Worm (Caenorhabditis elegans) whole organism, L3 larva: ENCODE measurements around the gene F17A2.16.

Experiments
- R02D3.7 ChIP-seq: fragments of 150-350 bp; optimal IDR thresholded peaks from 2 replicates; lab custom pipeline; 2014; ENCODE audit warnings: missing biosample characterization, missing genetic modification characterization
- ZK546.5 ChIP-seq: sonication (generic microtip); optimal IDR thresholded peaks from 2 replicates; lab custom pipeline; 2017; ENCODE audit warnings: missing biosample characterization, missing genetic modification characterization
- aly-2 ChIP-seq: fragments of 150-350 bp; optimal IDR thresholded peaks from 2 replicates; lab custom pipeline; 2014; ENCODE audit warnings: missing biosample characterization, missing genetic modification characterization
- ceh-16 ChIP-seq: sonication (generic microtip); optimal IDR thresholded peaks from 2 replicates; lab custom pipeline; 2017; ENCODE audit warnings: missing biosample characterization, missing genetic modification characterization
- ceh-28 ChIP-seq: fragments of 150-350 bp; optimal IDR thresholded peaks from 2 replicates; lab custom pipeline; 2014; ENCODE audit warnings: missing biosample characterization, missing genetic modification reagents, missing genetic modification characterization
- ceh-82 ChIP-seq: fragments of 150-350 bp; optimal IDR thresholded peaks from 2 replicates; lab custom pipeline; 2014; ENCODE audit warnings: missing biosample characterization, missing genetic modification characterization
- egl-27 ChIP-seq: sonication (generic microtip); optimal IDR thresholded peaks from 4 replicates; lab custom pipeline; 2017; ENCODE audit warnings: missing biosample characterization, missing genetic modification reagents, missing genetic modification characterization
- egl-5 ChIP-seq: fragments of 150-350 bp; optimal IDR thresholded peaks from 2 replicates; lab custom pipeline; 2017; ENCODE audit warnings: missing biosample characterization, missing genetic modification reagents, missing genetic modification characterization, inconsistent platforms
- elt-3 ChIP-seq, 3 experiments: fragments of 150-350 bp in 1 of 3; sonication (generic microtip) in 2 of 3; optimal IDR thresholded peaks; 2 replicates in 2 of 3; 4 replicates in 1 of 3; lab custom pipeline; 2014 to 2017; ENCODE audit warnings: missing biosample characterization in 3 of 3, missing genetic modification characterization in 3 of 3
- eor-1 ChIP-seq, 2 experiments: fragments of 150-350 bp; optimal IDR thresholded peaks; 2 replicates each; lab custom pipeline; 2014 to 2018; ENCODE audit warnings: missing biosample characterization in 2 of 2, missing genetic modification characterization in 2 of 2
- fkh-10 ChIP-seq: sonication (generic microtip); optimal IDR thresholded peaks from 2 replicates; lab custom pipeline; 2017; ENCODE audit warnings: missing biosample characterization, missing genetic modification reagents, missing genetic modification characterization
- fkh-2 ChIP-seq: fragments of 150-350 bp; optimal IDR thresholded peaks from 2 replicates; lab custom pipeline; 2014; ENCODE audit warnings: missing biosample characterization, missing genetic modification reagents, missing genetic modification characterization
- lin-15B ChIP-seq: fragments of 150-350 bp; optimal IDR thresholded peaks from 2 replicates; lab custom pipeline; 2014; ENCODE audit warnings: missing biosample characterization, missing genetic modification characterization
- lin-39 ChIP-seq: fragments of 150-350 bp; optimal IDR thresholded peaks from 2 replicates; lab custom pipeline; 2018; ENCODE audit warnings: missing biosample characterization, missing genetic modification reagents, missing genetic modification characterization
- lsy-12 ChIP-seq: sonication (generic microtip); optimal IDR thresholded peaks from 2 replicates; lab custom pipeline; 2016; ENCODE audit warnings: mild to moderate bottlenecking, missing genetic modification characterization, missing compliant biosample characterization
- mdl-1 ChIP-seq: fragments of 150-350 bp; optimal IDR thresholded peaks from 2 replicates; lab custom pipeline; 2014; ENCODE audit warnings: missing biosample characterization, missing genetic modification characterization
- mml-1 ChIP-seq: fragments of 150-350 bp; sonication (generic microtip); optimal IDR thresholded peaks from 3 replicates; lab custom pipeline; 2014; ENCODE audit warnings: missing biosample characterization, missing genetic modification characterization
- nfya-1 ChIP-seq: sonication (generic microtip); optimal IDR thresholded peaks from 2 replicates; lab custom pipeline; 2017; ENCODE audit warnings: missing genetic modification characterization, mild to moderate bottlenecking, missing compliant biosample characterization, antibody characterized with exemption, moderate library complexity; ENCODE audit not compliant: insufficient read depth
- nhr-12 ChIP-seq: fragments of 150-350 bp; optimal IDR thresholded peaks from 2 replicates; lab custom pipeline; 2014; ENCODE audit warnings: missing biosample characterization, missing genetic modification characterization
- nhr-23 ChIP-seq: fragments of 150-350 bp; optimal IDR thresholded peaks from 2 replicates; lab custom pipeline; 2014; ENCODE audit warnings: missing biosample characterization, missing genetic modification reagents, missing genetic modification characterization
- nhr-237 ChIP-seq: fragments of 150-350 bp; optimal IDR thresholded peaks from 2 replicates; lab custom pipeline; 2014; ENCODE audit warnings: missing biosample characterization, missing genetic modification characterization
- nhr-43 ChIP-seq: sonication (generic microtip); optimal IDR thresholded peaks from 2 replicates; lab custom pipeline; 2016; ENCODE audit warnings: mild to moderate bottlenecking, missing genetic modification characterization, missing compliant biosample characterization; ENCODE audit not compliant: poor library complexity, severe bottlenecking
- nhr-76 ChIP-seq: fragments of 150-350 bp; sonication (generic microtip); optimal IDR thresholded peaks from 5 replicates; lab custom pipeline; 2014; ENCODE audit warnings: missing biosample characterization, missing genetic modification characterization
- nhr-77 ChIP-seq: fragments of 150-350 bp; optimal IDR thresholded peaks from 2 replicates; lab custom pipeline; 2014; ENCODE audit warnings: missing biosample characterization, missing genetic modification characterization
- pha-4 ChIP-seq: fragments of 150-350 bp; optimal IDR thresholded peaks from 2 replicates; lab custom pipeline; 2014; ENCODE audit warnings: missing biosample characterization, missing genetic modification reagents, missing genetic modification characterization
- pqm-1 ChIP-seq: fragments of 150-350 bp; optimal IDR thresholded peaks from 2 replicates; lab custom pipeline; 2017; ENCODE audit warnings: missing biosample characterization, missing genetic modification characterization, inconsistent platforms
- sea-2 ChIP-seq: fragments of 150-350 bp; sonication (generic microtip); optimal IDR thresholded peaks from 4 replicates; lab custom pipeline; 2014; ENCODE audit warnings: missing biosample characterization, missing genetic modification reagents, missing genetic modification characterization
- skn-1 ChIP-seq: fragments of 150-350 bp; optimal IDR thresholded peaks from 2 replicates; lab custom pipeline; 2014; ENCODE audit warnings: missing biosample characterization, missing genetic modification characterization
- snpc-4 ChIP-seq: fragments of 150-350 bp; optimal IDR thresholded peaks from 2 replicates; lab custom pipeline; 2014; ENCODE audit warnings: missing biosample characterization, missing genetic modification characterization
- unc-39 ChIP-seq: sonication (generic microtip); optimal IDR thresholded peaks from 4 replicates; lab custom pipeline; 2017; ENCODE audit warnings: missing biosample characterization, missing genetic modification characterization
- zag-1 ChIP-seq: fragments of 150-350 bp; optimal IDR thresholded peaks from 2 replicates; lab custom pipeline; 2014; ENCODE audit warnings: missing biosample characterization, missing genetic modification characterization
- ztf-4 ChIP-seq: fragments of 150-350 bp; optimal IDR thresholded peaks from 2 replicates; lab custom pipeline; 2014; ENCODE audit warnings: missing biosample characterization, missing genetic modification characterization

The F17A2.16 gene

DNA sequence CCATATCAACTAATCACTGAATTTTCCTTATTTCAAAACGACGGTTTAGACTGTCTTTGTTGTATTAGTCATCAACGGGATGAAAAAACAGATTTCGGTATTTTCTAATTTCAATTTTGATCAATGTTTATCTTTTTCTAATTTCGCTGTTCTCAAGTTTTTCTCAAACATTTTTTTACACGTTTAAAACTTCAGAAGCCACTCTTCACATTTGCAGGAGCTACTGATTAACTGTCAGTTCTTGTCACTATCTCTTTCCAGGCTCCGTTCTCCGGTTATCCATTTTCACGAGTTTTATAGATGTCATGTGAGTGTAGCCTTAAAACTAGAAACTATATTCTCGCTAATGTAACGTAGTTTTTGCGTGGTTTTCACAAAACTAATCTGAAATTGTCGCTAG, 17.7 kb upstream of the F17A2.16 start, which contains the start of gene C04B4.4:
C04B4.4 (plus strand) TSS at position 301 of the 400 bp plus-strand sequence.
- TF ChIP-seq ceh-28 (tag; lab: Kevin White, UChicago) (no peak), unc-39 (tag; lab: Kevin White, UChicago) (no peak)

DNA sequence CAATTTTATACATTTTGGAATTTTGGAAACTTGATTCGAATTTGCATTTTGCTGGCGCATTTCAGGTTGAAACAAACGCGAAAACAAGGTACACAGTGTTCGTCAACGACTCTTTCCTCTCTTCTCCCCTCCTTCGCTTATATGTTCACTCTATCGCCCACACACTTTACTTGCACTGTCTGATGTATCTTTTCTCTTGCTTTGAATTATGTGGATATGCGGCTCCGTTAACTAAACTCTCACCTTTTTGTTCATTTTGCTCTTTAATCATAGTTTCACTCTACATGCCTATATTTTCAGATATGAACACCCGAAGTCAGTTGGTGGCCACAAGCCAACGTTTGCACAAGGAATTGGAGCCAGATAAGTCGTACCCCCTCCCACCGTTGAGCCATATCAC, 14.0 kb upstream of the F17A2.16 start, which contains the start of gene W06D11.1:
W06D11.1 (plus strand) TSS at position 301 of the 400 bp plus-strand sequence.
- TF ChIP-seq ceh-82 (tag; lab: Kevin White, UChicago) (no peak), R02D3.7 (tag; lab: Kevin White, UChicago) (no peak), nhr-23 (tag; lab: Kevin White, UChicago) (no peak), nhr-43 (tag; lab: Kevin White, UChicago) (no peak), nhr-237 (no peak), egl-27 (no peak), fkh-10 (GFP tag; lab: Kevin White, UChicago) (no peak), nhr-12 (tag; lab: Kevin White, UChicago) (no peak), elt-3 (tag; optimal IDR thresholded peaks at IDR 0.05; lab: Kevin White, UChicago) (no peak), pha-4 (tag; lab: Kevin White, UChicago) (no peak), ceh-16 (no peak), nhr-76 (tag; lab: Kevin White, UChicago) (no peak), ZK546.5 (tag; lab: Kevin White, UChicago) (no peak)
- TF ChIP-seq, all 47 proteins: peak for 0

DNA sequence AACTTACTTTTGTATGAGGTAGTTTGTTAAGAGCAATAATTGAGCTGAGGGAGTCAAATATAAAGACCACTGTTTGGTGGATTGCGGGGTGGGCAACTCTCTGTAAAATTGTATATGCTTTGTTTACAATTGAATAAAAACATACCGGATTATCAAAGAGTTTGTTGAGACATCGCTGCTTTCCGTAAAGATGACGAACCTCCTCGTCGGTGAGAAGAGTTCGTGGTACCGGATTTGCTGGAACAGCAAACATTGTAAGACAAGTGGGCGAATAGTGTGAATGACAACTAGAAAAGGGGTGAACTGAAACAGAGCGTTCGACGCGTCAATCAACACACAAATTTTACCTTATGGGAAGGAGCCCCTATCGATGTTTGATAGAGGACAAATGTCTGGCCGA, 11.9 kb upstream of the F17A2.16 start, which contains the start of gene W06D11.2:
W06D11.2 (minus strand) TSS at position 339 of the 400 bp plus-strand sequence.
- TF ChIP-seq nhr-23 (tag; lab: Kevin White, UChicago) (no peak), elt-3 (tag; optimal IDR thresholded peaks at IDR 0.05; lab: Kevin White, UChicago) (no peak), zag-1 (no peak), fkh-2 (tag; lab: Kevin White, UChicago) (no peak)

DNA sequence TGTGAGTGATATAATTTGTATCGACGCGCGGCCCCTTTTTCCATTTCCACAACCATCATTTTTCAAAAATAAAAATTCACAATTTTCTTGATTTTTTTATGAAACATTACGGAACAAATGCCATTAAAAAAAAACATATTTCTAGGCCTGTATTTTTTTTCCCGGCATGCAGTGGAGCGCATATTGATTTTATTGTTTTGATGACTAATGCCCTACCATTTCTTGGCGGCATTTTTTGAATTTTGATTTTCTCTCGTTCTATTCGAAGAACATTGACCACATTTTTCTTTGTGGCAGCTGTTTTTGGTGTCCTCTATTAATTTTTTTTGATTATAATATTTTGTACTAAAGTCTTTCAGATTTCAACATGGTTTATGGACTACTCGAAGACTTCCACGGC, 9.9 kb upstream of the F17A2.16 start, which contains the start of gene W06D11.3:
W06D11.3 (plus strand) TSS at position 360 of the 400 bp plus-strand sequence.
- TF ChIP-seq pqm-1 (tag; lab: Kevin White, UChicago) (no peak), ceh-16 (no peak), lin-15B (no peak), nfya-1 (tag; lab: Kevin White, UChicago) (no peak), lsy-12 (no peak)
- TF ChIP-seq, all 47 proteins: peak for 0

DNA sequence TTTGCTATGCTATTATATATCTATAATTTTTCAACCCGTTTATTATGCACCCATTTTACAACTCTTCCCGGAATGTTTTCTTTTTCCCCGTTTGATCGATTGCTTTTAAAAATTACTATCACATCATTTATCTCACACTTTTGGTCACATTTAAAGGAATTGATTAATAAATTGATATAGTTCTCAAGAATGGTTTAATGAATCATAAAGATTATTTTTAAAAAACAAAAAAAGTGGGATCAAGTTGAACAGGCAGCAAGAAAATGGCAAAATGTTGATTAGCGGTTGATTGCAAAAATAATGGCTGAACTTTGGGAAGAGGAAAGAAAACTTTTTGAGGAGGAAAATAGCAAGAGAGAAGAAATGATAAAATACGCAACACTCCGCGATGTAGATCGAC, 8.4 kb upstream of the F17A2.16 start, which contains the start of gene W06D11.5:
W06D11.5 (plus strand) TSS at position 301 of the 400 bp plus-strand sequence.
- TF ChIP-seq fkh-10 (GFP tag; lab: Kevin White, UChicago) (no peak), lin-39 (tag; lab: Kevin White, UChicago) (no peak), eor-1 (tag; optimal IDR thresholded peaks at IDR 0.05; lab: Kevin White, UChicago) (no peak), sea-2 (GFP tag; lab: Kevin White, UChicago) (no peak), nhr-77 (tag; lab: Kevin White, UChicago) (no peak), ztf-4 (tag; lab: Kevin White, UChicago) (no peak), nhr-23 (tag; lab: Kevin White, UChicago) (no peak), pqm-1 (tag; lab: Kevin White, UChicago) (no peak), ceh-82 (tag; lab: Kevin White, UChicago) (no peak), egl-5 (no peak), aly-2 (tag; lab: Kevin White, UChicago) (no peak), ZK546.5 (tag; lab: Kevin White, UChicago) (no peak), nhr-12 (tag; lab: Kevin White, UChicago) (no peak), ceh-28 (tag; lab: Kevin White, UChicago) (no peak), mdl-1 (no peak), zag-1 (no peak), skn-1 (tag; lab: Kevin White, UChicago) (no peak), mml-1 (tag; lab: Kevin White, UChicago) (no peak), snpc-4 (tag; lab: Kevin White, UChicago) (no peak), R02D3.7 (tag; lab: Kevin White, UChicago) (no peak)
- TF ChIP-seq, all 47 proteins: peak for 0
